Worm (Caenorhabditis elegans): ENCODE measurements around the gene Y14H12B.2.

DNA sequence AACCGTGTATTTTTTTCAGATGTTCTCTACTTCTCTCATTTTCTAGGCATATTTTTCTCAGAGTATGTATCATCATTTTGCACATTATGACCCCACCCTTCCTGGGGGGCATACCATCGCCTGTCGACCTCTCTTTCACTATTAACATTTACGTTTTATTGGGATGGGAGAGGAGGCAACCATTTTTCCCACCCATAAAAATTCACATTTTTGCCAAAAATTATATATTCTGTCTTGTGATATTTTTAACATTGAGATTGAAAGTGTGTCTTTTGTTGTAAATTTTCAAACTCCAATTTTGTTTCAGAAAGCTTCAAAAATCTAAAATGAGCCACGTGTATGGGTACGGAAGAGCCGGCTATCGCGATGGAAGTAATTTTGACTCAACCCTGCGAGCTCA, 38.8 kb downstream of the Y14H12B.2 start, which contains the start of gene F53C3.7:
- TF ChIP-seq mep-1 (tag; optimal IDR thresholded peaks at IDR 0.05) = no peak
- TF ChIP-seq nhr-12 (tag; optimal IDR thresholded peaks at IDR 0.05) = no peak
- no peak for TF ChIP-seq elt-3 (tag; optimal IDR thresholded peaks at IDR 0.05)
- no peak for TF ChIP-seq ztf-11 (tag; optimal IDR thresholded peaks at IDR 0.05)
- no peak for TF ChIP-seq pha-4 (tag; optimal IDR thresholded peaks at IDR 0.05)
- no peak for TF ChIP-seq nhr-237 (tag; optimal IDR thresholded peaks at IDR 0.05)
- TF ChIP-seq lsy-2 (tag; optimal IDR thresholded peaks at IDR 0.05) = no peak

Data from whole organism, mixed stage, embryonic.